Worm (Caenorhabditis elegans): ENCODE results near the gene prp-19.
"Not testable (repeated sequence)": the region's sequence is repeated elsewhere in the genome, so short reads cannot be mapped to it uniquely, and the experiment has no call there.

- not testable (repeated sequence) for TF ChIP-seq snpc-4 (tag; optimal IDR thresholded peaks at IDR 0.05); grh-1 (GFP tag; IDR thresholded peaks at IDR 0.05); aly-2 (tag; optimal IDR thresholded peaks at IDR 0.05); vab-15 (tag; optimal IDR thresholded peaks at IDR 0.05); unc-62 (GFP tag; optimal IDR thresholded peaks at IDR 0.05); hlh-4 (tag; optimal IDR thresholded peaks at IDR 0.05); nhr-76 (tag; optimal IDR thresholded peaks at IDR 0.05)
- TF ChIP-seq ztf-4 (tag; optimal IDR thresholded peaks at IDR 0.05): peak; percentile 22
Observed at ce11 chrIII:5211137-5211648, 39.3 kb upstream of the prp-19 start.

Data from whole organism, L1 larva.